Worm (Caenorhabditis elegans) whole organism, young adult: ENCODE results near the gene nlp-82.
A peak's percentile ranks its signal among the peaks of the same experiment; 100 is the strongest.

Experiments used
- B0261.1 ChIP-seq: sonication (generic microtip); optimal IDR thresholded peaks from 2 replicates; lab custom pipeline; 2016; ENCODE audit warnings: mild to moderate bottlenecking, missing genetic modification characterization, moderate library complexity, missing compliant biosample characterization
- B0336.3 ChIP-seq: fragments of 200-800 bp; sonication (Bioruptor generic); IDR thresholded peaks from 2 replicates; pipeline ENCODE4 v1.3.6; 2022; ENCODE audit warnings: missing genetic modification characterization, missing compliant biosample characterization
- D2030.7 ChIP-seq: fragments of 200-800 bp; sonication (Bioruptor generic); IDR thresholded peaks from 2 replicates; pipeline ENCODE4 v1.3.6; 2022; ENCODE audit warnings: missing genetic modification reagents, missing genetic modification characterization, missing compliant biosample characterization
- F10E7.11 ChIP-seq: sonication (generic microtip); optimal IDR thresholded peaks from 2 replicates; lab custom pipeline; 2017; ENCODE audit warnings: mild to moderate bottlenecking, missing genetic modification characterization, moderate library complexity, missing compliant biosample characterization
- F22D6.2 ChIP-seq: sonication (generic microtip); optimal IDR thresholded peaks from 2 replicates; lab custom pipeline; 2016; ENCODE audit warnings: mild to moderate bottlenecking, missing genetic modification characterization, missing compliant biosample characterization
- F23B12.7 ChIP-seq: sonication (generic microtip); optimal IDR thresholded peaks from 2 replicates; lab custom pipeline; 2017; ENCODE audit warnings: missing genetic modification characterization, mild to moderate bottlenecking, missing compliant biosample characterization, antibody characterized with exemption, moderate library complexity; ENCODE audit not compliant: insufficient read depth
- F33H1.4 ChIP-seq: fragments of 200-800 bp; sonication (Bioruptor generic); IDR thresholded peaks from 2 replicates; pipeline ENCODE4 v1.3.6; 2022; ENCODE audit warnings: missing genetic modification reagents, missing genetic modification characterization, missing compliant biosample characterization
- F37B4.10 ChIP-seq: fragments of 200-800 bp; sonication (Bioruptor generic); IDR thresholded peaks from 2 replicates; pipeline ENCODE4 v1.3.6; 2022; ENCODE audit warnings: missing genetic modification characterization, missing compliant biosample characterization
- F52B5.7 ChIP-seq: sonication (generic microtip); optimal IDR thresholded peaks from 2 replicates; lab custom pipeline; 2016; ENCODE audit warnings: mild to moderate bottlenecking, missing genetic modification characterization, missing compliant biosample characterization
- F57A8.1 ChIP-seq: fragments of 200-800 bp; sonication (Bioruptor generic); optimal IDR thresholded peaks from 2 replicates; lab custom pipeline; 2018; ENCODE audit warnings: mild to moderate bottlenecking, missing genetic modification characterization, moderate library complexity, missing compliant biosample characterization
- K11D2.4 ChIP-seq: fragments of 200-800 bp; sonication (Bioruptor generic); IDR thresholded peaks from 2 replicates; pipeline ENCODE4 v1.3.6; 2022; ENCODE audit warnings: missing genetic modification reagents, missing genetic modification characterization, missing compliant biosample characterization
- Y53G8AR.9 ChIP-seq: fragments of 200-800 bp; sonication (Bioruptor generic); conservative IDR thresholded peaks from 2 replicates; pipeline ENCODE4 v1.3.6; 2022; ENCODE audit warnings: missing genetic modification reagents, missing genetic modification characterization, missing compliant biosample characterization
- Y56A3A.18 ChIP-seq: fragments of 200-800 bp; sonication (Bioruptor generic); IDR thresholded peaks from 2 replicates; pipeline ENCODE4 v1.3.6; 2022; ENCODE audit warnings: missing genetic modification reagents, missing genetic modification characterization, missing compliant biosample characterization
- Y67H2A.10 ChIP-seq: fragments of 200-800 bp; sonication (Bioruptor generic); conservative IDR thresholded peaks from 2 replicates; pipeline ENCODE4 v1.3.6; 2022; ENCODE audit warnings: missing genetic modification reagents, missing genetic modification characterization, missing compliant biosample characterization
- aptf-3 ChIP-seq: fragments of 200-800 bp; sonication (Bioruptor generic); IDR thresholded peaks from 2 replicates; pipeline ENCODE4 v1.3.6; 2022; ENCODE audit warnings: missing genetic modification characterization, missing compliant biosample characterization
- attf-5 ChIP-seq: fragments of 200-800 bp; sonication (Bioruptor generic); optimal IDR thresholded peaks from 2 replicates; lab custom pipeline; 2018; ENCODE audit warnings: mild to moderate bottlenecking, missing genetic modification characterization, missing compliant biosample characterization
- bed-1 ChIP-seq: fragments of 200-800 bp; sonication (Bioruptor generic); IDR thresholded peaks from 2 replicates; pipeline ENCODE4 v1.3.6; 2022; ENCODE audit warnings: missing genetic modification reagents, missing genetic modification characterization, missing compliant biosample characterization
- ceh-79 ChIP-seq: sonication (generic microtip); optimal IDR thresholded peaks from 2 replicates; lab custom pipeline; 2017; ENCODE audit warnings: mild to moderate bottlenecking, missing genetic modification characterization, missing compliant biosample characterization
- dpl-1 ChIP-seq: fragments of 150-350 bp; optimal IDR thresholded peaks from 2 replicates; lab custom pipeline; 2014; ENCODE audit warnings: missing biosample characterization, missing genetic modification reagents, missing genetic modification characterization
- egrh-3 ChIP-seq: fragments of 200-800 bp; sonication (Bioruptor generic); IDR thresholded peaks from 2 replicates; pipeline ENCODE4 v1.3.6; 2022; ENCODE audit warnings: missing genetic modification reagents, missing genetic modification characterization, missing compliant biosample characterization
- fkh-3 ChIP-seq: sonication (generic microtip); optimal IDR thresholded peaks from 2 replicates; lab custom pipeline; 2016; ENCODE audit warnings: mild to moderate bottlenecking, missing genetic modification characterization, missing compliant biosample characterization
- hmg-1.2 ChIP-seq: fragments of 200-800 bp; sonication (Bioruptor generic); IDR thresholded peaks from 2 replicates; pipeline ENCODE4 v1.3.6; 2022; ENCODE audit warnings: missing genetic modification reagents, missing genetic modification characterization, missing compliant biosample characterization
- hrde-1 ChIP-seq: sonication (generic microtip); optimal IDR thresholded peaks from 2 replicates; lab custom pipeline; 2016; ENCODE audit warnings: missing genetic modification characterization, mild to moderate bottlenecking, missing compliant biosample characterization, moderate library complexity, missing genotype, missing genetic modification reagents, borderline replicate concordance
- let-607 ChIP-seq, 2 experiments: fragments of 200-800 bp in 1 of 2; sonication (Bioruptor generic) in 1 of 2; sonication (generic microtip) in 1 of 2; optimal IDR thresholded peaks; 2 replicates each; lab custom pipeline; 2016 to 2018; ENCODE audit warnings: mild to moderate bottlenecking in 2 of 2, missing compliant biosample characterization in 2 of 2, missing genetic modification characterization in 2 of 2, moderate library complexity in 2 of 2, missing genotype in 1 of 2
- lir-1 ChIP-seq: fragments of 200-800 bp; sonication (Bioruptor generic); conservative IDR thresholded peaks from 2 replicates; pipeline ENCODE4 v1.3.6; 2022; ENCODE audit warnings: missing genetic modification reagents, missing genetic modification characterization, missing compliant biosample characterization
- lsl-1 ChIP-seq: fragments of 200-800 bp; sonication (Bioruptor generic); optimal IDR thresholded peaks from 2 replicates; lab custom pipeline; 2018; ENCODE audit warnings: mild to moderate bottlenecking, missing genetic modification characterization, moderate library complexity, missing compliant biosample characterization
- madf-10 ChIP-seq: sonication (generic microtip); optimal IDR thresholded peaks from 2 replicates; lab custom pipeline; 2016; ENCODE audit warnings: mild to moderate bottlenecking, missing genetic modification characterization, missing compliant biosample characterization
- madf-3 ChIP-seq: fragments of 200-800 bp; sonication (Bioruptor generic); IDR thresholded peaks from 2 replicates; pipeline ENCODE4 v1.3.6; 2022; ENCODE audit warnings: missing genetic modification reagents, missing genetic modification characterization, missing compliant biosample characterization
- madf-8 ChIP-seq: fragments of 200-800 bp; sonication (Bioruptor generic); conservative IDR thresholded peaks from 2 replicates; pipeline ENCODE4 v1.3.6; 2022; ENCODE audit warnings: missing genetic modification reagents, missing genetic modification characterization, missing compliant biosample characterization
- nfya-2 ChIP-seq: fragments of 200-800 bp; sonication (Bioruptor generic); IDR thresholded peaks from 2 replicates; pipeline ENCODE4 v1.3.6; 2022; ENCODE audit warnings: missing genetic modification reagents, missing genetic modification characterization, missing compliant biosample characterization
- nhr-179 ChIP-seq: sonication (generic microtip); optimal IDR thresholded peaks from 2 replicates; lab custom pipeline; 2016; ENCODE audit warnings: mild to moderate bottlenecking, missing genetic modification characterization, missing compliant biosample characterization
- nhr-80 ChIP-seq: sonication (generic microtip); optimal IDR thresholded peaks from 2 replicates; lab custom pipeline; 2016; ENCODE audit warnings: missing genetic modification characterization, missing compliant biosample characterization
- rcor-1 ChIP-seq: fragments of 200-800 bp; sonication (Bioruptor generic); IDR thresholded peaks from 2 replicates; pipeline ENCODE4 v1.3.6; 2022; ENCODE audit warnings: missing genetic modification reagents, missing genetic modification characterization, missing compliant biosample characterization
- rec-8 ChIP-seq, 2 experiments: sonication (generic microtip); optimal IDR thresholded peaks; 2 replicates each; lab custom pipeline; 2016; ENCODE audit warnings: mild to moderate bottlenecking in 2 of 2, missing genetic modification characterization in 2 of 2, missing genetic modification reagents in 2 of 2, missing genotype in 2 of 2, missing biosample characterization in 1 of 2, missing compliant biosample characterization in 1 of 2, moderate library complexity in 1 of 2
- repo-1 ChIP-seq: sonication (generic microtip); optimal IDR thresholded peaks from 2 replicates; lab custom pipeline; 2017; ENCODE audit warnings: mild to moderate bottlenecking, missing genetic modification characterization, missing compliant biosample characterization
- sptf-2 ChIP-seq: fragments of 200-800 bp; sonication (Bioruptor generic); optimal IDR thresholded peaks from 2 replicates; lab custom pipeline; 2018; ENCODE audit warnings: mild to moderate bottlenecking, missing genetic modification characterization, missing compliant biosample characterization
- tbx-9 ChIP-seq: sonication (generic microtip); optimal IDR thresholded peaks from 2 replicates; lab custom pipeline; 2016; ENCODE audit warnings: borderline replicate concordance, missing genetic modification characterization, inconsistent platforms, missing compliant biosample characterization
- zfh-2 ChIP-seq: fragments of 200-800 bp; sonication (Bioruptor generic); conservative IDR thresholded peaks from 2 replicates; pipeline ENCODE4 v1.3.6; 2022; ENCODE audit warnings: missing genetic modification reagents, missing genetic modification characterization, missing compliant biosample characterization

The nlp-82 gene

DNA sequence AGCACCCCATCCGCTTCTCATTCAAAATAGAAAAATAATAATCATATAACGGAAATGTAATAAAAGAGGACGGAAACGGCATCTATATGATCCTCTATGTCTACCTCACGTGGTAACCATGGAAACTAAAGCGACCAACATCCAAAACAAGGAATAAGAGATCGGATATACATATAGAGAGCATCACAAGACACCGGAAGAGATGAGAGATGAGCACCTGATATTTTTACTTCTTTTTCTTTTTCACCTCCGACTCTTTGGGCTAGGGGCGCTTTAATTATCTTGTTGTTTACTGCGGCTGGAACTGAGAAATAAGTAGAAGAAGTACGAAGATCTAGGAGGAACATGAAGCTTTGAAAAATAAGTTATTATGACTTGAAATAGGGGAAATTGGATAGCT, 9.7 kb upstream of the nlp-82 start:
- TF ChIP-seq dpl-1 (GFP tag; lab: Kevin White, UChicago) (no peak), Y53G8AR.9 (GFP tag; lab: Robert Waterston, UW) (no peak), nhr-80 (tag; lab: Kevin White, UChicago) (no peak), attf-5 (GFP tag; lab: Kevin White, UChicago) (no peak), nfya-2 (GFP tag; lab: Robert Waterston, UW) (no peak), fkh-3 (tag; lab: Kevin White, UChicago) (no peak), lir-1 (no peak), madf-3 (no peak), F10E7.11 (no peak), B0261.1 (no peak), F37B4.10 (no peak), ceh-79 (tag; lab: Kevin White, UChicago) (no peak), F57A8.1 (no peak), aptf-3 (no peak), B0336.3 (no peak), bed-1 (GFP tag; lab: Robert Waterston, UW) (no peak), sptf-2 (GFP tag; lab: Kevin White, UChicago) (no peak), rec-8 (tag; optimal IDR thresholded peaks at IDR 0.05; lab: Kevin White, UChicago) (no peak)

DNA sequence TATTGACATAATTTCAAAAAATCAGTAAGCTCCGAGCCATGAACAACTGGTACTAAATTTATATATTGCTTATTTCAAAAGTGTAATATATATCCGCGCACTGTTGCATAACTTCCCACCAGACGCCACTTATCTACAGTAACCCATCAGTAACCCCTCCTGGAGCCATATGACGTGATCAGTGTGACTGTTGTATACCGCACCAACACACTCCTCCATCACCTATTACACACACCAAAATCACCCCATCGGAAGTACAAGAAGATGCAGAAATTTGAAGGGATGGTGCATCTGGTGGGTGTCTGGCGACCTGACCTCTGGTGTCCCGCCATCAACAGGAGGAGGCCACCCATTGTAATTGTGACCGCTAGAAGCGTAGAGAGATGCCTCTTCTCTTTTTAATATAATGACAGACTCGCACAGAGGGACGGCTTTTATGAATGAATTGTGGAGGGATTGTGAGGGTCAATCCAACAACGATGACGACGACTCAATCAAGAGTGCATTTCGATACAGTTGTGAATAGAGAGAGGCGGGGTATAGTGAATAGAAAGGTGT, 8.8 kb upstream of the nlp-82 start:
- TF ChIP-seq egrh-3 (GFP tag; lab: Robert Waterston, UW), result no peak
- TF ChIP-seq zfh-2 (GFP tag; lab: Robert Waterston, UW), result 0 out of 2 replicates have a peak, but pooled peaks have one; percentile 9
- no peak for TF ChIP-seq madf-8
- TF ChIP-seq let-607 (tag; optimal IDR thresholded peaks at IDR 0.05; lab: Kevin White, UChicago), result no peak

DNA sequence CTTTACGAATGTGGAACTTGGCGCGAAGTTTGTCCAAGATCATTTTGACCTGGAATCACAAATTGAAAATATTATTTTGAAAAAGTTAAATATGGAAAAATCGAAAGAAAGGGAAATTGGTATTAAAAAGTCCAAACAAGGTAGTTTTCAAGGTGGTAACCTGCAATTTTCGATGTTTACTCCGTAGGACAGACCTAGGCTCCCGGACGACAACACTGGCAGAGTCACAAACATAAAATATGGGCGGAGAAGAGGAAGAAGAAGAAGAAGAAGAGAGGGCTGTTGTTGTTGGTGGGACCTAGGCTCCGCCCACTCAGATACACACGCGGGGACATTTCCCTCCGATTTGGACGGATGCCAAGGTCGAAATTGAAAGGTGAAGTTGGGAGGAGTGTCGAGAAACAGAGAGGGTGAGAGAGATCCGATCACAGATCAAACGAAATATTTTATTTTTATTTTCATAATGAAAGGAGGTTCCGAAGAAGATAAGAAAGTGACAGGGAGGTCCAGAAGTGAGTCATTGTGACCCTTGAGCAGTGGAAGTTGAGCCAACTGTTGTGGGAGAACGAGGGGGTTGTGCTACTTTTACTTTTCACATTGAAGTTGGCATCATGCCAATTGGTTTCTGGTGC, 8.0 kb upstream of the nlp-82 start, which contains the start of gene aqp-2:
TSS of gene aqp-2 (minus strand) at position 51 of the 632 bp plus-strand sequence.
- TF ChIP-seq Y67H2A.10 (GFP tag; lab: Robert Waterston, UW) (no peak), zfh-2 (GFP tag; lab: Robert Waterston, UW) (0 out of 2 replicates have a peak, but pooled peaks have one; percentile 28)

DNA sequence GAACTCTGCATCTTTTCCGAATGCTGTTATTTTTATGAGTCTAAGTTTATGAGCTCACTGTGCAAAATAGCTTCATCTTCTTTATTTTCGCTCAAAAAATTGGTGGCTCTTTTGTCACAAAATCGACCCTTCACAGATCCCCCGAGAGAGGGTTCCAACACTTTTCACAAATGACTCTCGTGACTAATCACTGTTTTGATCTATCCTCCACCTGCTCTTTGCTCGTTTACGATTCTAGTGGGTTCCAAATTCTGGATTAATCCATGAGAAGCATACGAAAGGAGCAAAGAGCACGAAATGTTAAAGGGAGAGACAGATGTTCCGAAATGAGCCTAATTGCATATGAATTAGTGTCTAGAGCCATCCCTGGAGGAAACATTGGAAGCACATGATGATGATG, 7.3 kb upstream of the nlp-82 start:
- no peak for TF ChIP-seq sptf-2 (GFP tag; lab: Kevin White, UChicago)
- no peak for TF ChIP-seq F22D6.2 (tag; lab: Kevin White, UChicago)
- TF ChIP-seq rcor-1, result no peak
- TF ChIP-seq F23B12.7 (tag; lab: Kevin White, UChicago), result no peak
- TF ChIP-seq madf-8, result no peak
- TF ChIP-seq lsl-1, result no peak
- no peak for TF ChIP-seq nhr-179 (tag; lab: Kevin White, UChicago)
- TF ChIP-seq F37B4.10, result no peak
- no peak for TF ChIP-seq tbx-9
- no peak for TF ChIP-seq F57A8.1
- no peak for TF ChIP-seq K11D2.4 (GFP tag; lab: Robert Waterston, UW)
- TF ChIP-seq F33H1.4 (GFP tag; lab: Robert Waterston, UW), result no peak
- no peak for TF ChIP-seq madf-10 (tag; lab: Kevin White, UChicago)
- no peak for TF ChIP-seq Y56A3A.18 (GFP tag; lab: Robert Waterston, UW)
- TF ChIP-seq F52B5.7 (tag; lab: Kevin White, UChicago), result no peak
- TF ChIP-seq repo-1 (tag; lab: Kevin White, UChicago), result no peak
- no peak for TF ChIP-seq hmg-1.2 (GFP tag; lab: Robert Waterston, UW)
- TF ChIP-seq D2030.7, result no peak
- TF ChIP-seq attf-5 (GFP tag; lab: Kevin White, UChicago), result no peak
- no peak for TF ChIP-seq hrde-1 (tag; lab: Kevin White, UChicago)
